Worm (Caenorhabditis elegans) whole organism, late embryonic: ENCODE measurements around the gene clec-38.

Experiments used
- F13H6.1 ChIP-seq: sonication (generic microtip); optimal IDR thresholded peaks from 2 replicates; lab custom pipeline; 2016; ENCODE audit warnings: missing genetic modification characterization, missing compliant biosample characterization
- dve-1 ChIP-seq: sonication (generic microtip); optimal IDR thresholded peaks from 2 replicates; lab custom pipeline; 2017; ENCODE audit warnings: antibody characterized with exemption, mild to moderate bottlenecking, missing genetic modification characterization, missing compliant biosample characterization
- fkh-6 ChIP-seq: sonication (generic microtip); optimal IDR thresholded peaks from 2 replicates; lab custom pipeline; 2016; ENCODE audit warnings: missing genetic modification characterization, missing compliant biosample characterization
- nhr-11 ChIP-seq: fragments of 150-350 bp; optimal IDR thresholded peaks from 2 replicates; lab custom pipeline; 2014; ENCODE audit warnings: missing biosample characterization, missing genetic modification characterization

DNA sequence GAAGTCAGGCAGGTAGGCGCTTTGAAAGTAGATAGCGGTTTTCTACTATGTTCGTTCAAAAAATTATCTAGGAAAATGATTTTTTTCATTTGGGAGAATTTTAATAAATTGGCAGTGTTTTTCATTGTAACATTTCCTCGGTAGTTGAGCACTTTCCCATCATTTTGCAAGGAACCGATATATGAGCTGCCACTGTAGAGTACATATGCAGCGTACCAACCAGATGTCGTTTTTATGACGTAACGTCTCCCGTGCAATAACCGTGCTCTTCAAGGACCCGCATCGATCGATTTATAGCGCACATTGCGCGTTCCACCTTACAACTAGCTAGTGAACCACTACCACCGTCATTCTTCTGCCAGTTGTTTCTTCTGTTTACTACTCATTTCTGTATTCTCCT lies 6.7 kb upstream of the clec-38 start, which contains the start of gene T25E12.6:
- no peak for TF ChIP-seq fkh-6 (tag; lab: Kevin White, UChicago)
- no peak for TF ChIP-seq F13H6.1
- TF ChIP-seq nhr-11, result no peak
- TF ChIP-seq dve-1 (tag; lab: Kevin White, UChicago), result no peak
